Worm (Caenorhabditis elegans) whole organism, late embryonic: ENCODE data around the gene zyg-9.
A peak's percentile ranks its signal among the peaks of the same experiment; 100 is the strongest.

Experiments
- T23F11.4 ChIP-seq: fragments of 200-800 bp; sonication (Bioruptor generic); optimal IDR thresholded peaks from 2 replicates; lab custom pipeline; 2018; ENCODE audit warnings: mild to moderate bottlenecking, missing genetic modification characterization, missing compliant biosample characterization
- ceh-19 ChIP-seq: fragments of 200-800 bp; sonication (Bioruptor generic); optimal IDR thresholded peaks from 2 replicates; lab custom pipeline; 2018; ENCODE audit warnings: mild to moderate bottlenecking, missing genetic modification characterization, missing compliant biosample characterization
- ceh-30 ChIP-seq: fragments of 150-350 bp; optimal IDR thresholded peaks from 2 replicates; lab custom pipeline; 2014; ENCODE audit warnings: missing biosample characterization, missing genetic modification characterization
- ceh-45 ChIP-seq: fragments of 200-800 bp; sonication (Bioruptor generic); IDR thresholded peaks from 2 replicates; pipeline ENCODE4 v1.3.6; 2022; ENCODE audit warnings: missing genetic modification reagents, missing genetic modification characterization, missing compliant biosample characterization
- dmd-4 ChIP-seq: sonication (generic microtip); optimal IDR thresholded peaks from 2 replicates; lab custom pipeline; 2016; ENCODE audit warnings: borderline replicate concordance, missing genetic modification characterization, missing compliant biosample characterization
- dve-1 ChIP-seq: sonication (generic microtip); optimal IDR thresholded peaks from 2 replicates; lab custom pipeline; 2017; ENCODE audit warnings: antibody characterized with exemption, mild to moderate bottlenecking, missing genetic modification characterization, missing compliant biosample characterization
- elt-2 ChIP-seq: sonication (generic microtip); optimal IDR thresholded peaks from 2 replicates; lab custom pipeline; 2016; ENCODE audit warnings: missing genetic modification reagents, missing genetic modification characterization, missing compliant biosample characterization
- ets-4 ChIP-seq: sonication (generic microtip); optimal IDR thresholded peaks from 2 replicates; lab custom pipeline; 2016; ENCODE audit warnings: missing genetic modification characterization, missing compliant biosample characterization
- fax-1 ChIP-seq: sonication (generic microtip); optimal IDR thresholded peaks from 2 replicates; lab custom pipeline; 2016; ENCODE audit warnings: missing genotype, missing genetic modification characterization, missing compliant biosample characterization
- fkh-10 ChIP-seq: fragments of 150-350 bp; optimal IDR thresholded peaks from 2 replicates; lab custom pipeline; 2014; ENCODE audit warnings: missing biosample characterization, missing genetic modification reagents, missing genetic modification characterization
- gmeb-2 ChIP-seq: sonication (generic microtip); optimal IDR thresholded peaks from 2 replicates; lab custom pipeline; 2016; ENCODE audit warnings: missing genetic modification characterization, inconsistent platforms, missing compliant biosample characterization
- hlh-13 ChIP-seq: fragments of 200-800 bp; sonication (Bioruptor generic); optimal IDR thresholded peaks from 2 replicates; lab custom pipeline; 2018; ENCODE audit warnings: mild to moderate bottlenecking, missing genetic modification characterization, missing compliant biosample characterization
- hlh-30 ChIP-seq: sonication (generic microtip); optimal IDR thresholded peaks from 2 replicates; lab custom pipeline; 2017; ENCODE audit warnings: antibody characterized with exemption, missing genetic modification characterization, missing compliant biosample characterization; ENCODE audit not compliant: insufficient read depth
- hlh-6 ChIP-seq: sonication (generic microtip); optimal IDR thresholded peaks from 2 replicates; lab custom pipeline; 2016; ENCODE audit warnings: missing genotype, missing genetic modification characterization, missing compliant biosample characterization
- lin-11 ChIP-seq: fragments of 200-800 bp; sonication (Bioruptor generic); optimal IDR thresholded peaks from 2 replicates; lab custom pipeline; 2018; ENCODE audit warnings: mild to moderate bottlenecking, missing genetic modification characterization, missing compliant biosample characterization
- madf-2 ChIP-seq: sonication (generic microtip); optimal IDR thresholded peaks from 2 replicates; lab custom pipeline; 2017; ENCODE audit warnings: missing genetic modification characterization, missing compliant biosample characterization
- nfya-1 ChIP-seq: sonication (generic microtip); optimal IDR thresholded peaks from 2 replicates; lab custom pipeline; 2017; ENCODE audit warnings: missing genetic modification characterization, mild to moderate bottlenecking, missing compliant biosample characterization, antibody characterized with exemption, moderate library complexity
- nhr-232 ChIP-seq: sonication (generic microtip); optimal IDR thresholded peaks from 2 replicates; lab custom pipeline; 2016; ENCODE audit warnings: missing genetic modification characterization, missing compliant biosample characterization
- npax-4 ChIP-seq: sonication (generic microtip); optimal IDR thresholded peaks from 2 replicates; lab custom pipeline; 2016; ENCODE audit warnings: missing genetic modification characterization, missing compliant biosample characterization
- odd-2 ChIP-seq: sonication (generic microtip); optimal IDR thresholded peaks from 2 replicates; lab custom pipeline; 2017; ENCODE audit warnings: antibody characterized with exemption, mild to moderate bottlenecking, missing genetic modification characterization, missing compliant biosample characterization
- pha-4 ChIP-seq: fragments of 150-350 bp; optimal IDR thresholded peaks from 2 replicates; lab custom pipeline; 2018; ENCODE audit warnings: missing biosample characterization, missing genetic modification reagents, missing genetic modification characterization
- pqm-1 ChIP-seq: sonication (generic microtip); optimal IDR thresholded peaks from 2 replicates; lab custom pipeline; 2016; ENCODE audit warnings: missing genetic modification characterization, missing compliant biosample characterization
- pros-1 ChIP-seq: fragments of 150-350 bp; optimal IDR thresholded peaks from 2 replicates; lab custom pipeline; 2014; ENCODE audit warnings: missing biosample characterization, missing genetic modification reagents, missing genetic modification characterization
- sdc-2 ChIP-seq: sonication (generic microtip); optimal IDR thresholded peaks from 2 replicates; lab custom pipeline; 2016; ENCODE audit warnings: missing genotype, missing genetic modification characterization, missing compliant biosample characterization
- sox-2 ChIP-seq: fragments of 200-800 bp; sonication (Bioruptor generic); IDR thresholded peaks from 2 replicates; pipeline ENCODE4 v1.3.6; 2022; ENCODE audit warnings: missing genetic modification reagents, missing genetic modification characterization, missing compliant biosample characterization
- syd-9 ChIP-seq: sonication (generic microtip); optimal IDR thresholded peaks from 2 replicates; lab custom pipeline; 2016; ENCODE audit warnings: mild to moderate bottlenecking, missing genetic modification characterization, moderate library complexity, missing compliant biosample characterization
- unc-3 ChIP-seq, 2 experiments: fragments of 200-800 bp in 1 of 2; sonication (Bioruptor generic) in 1 of 2; sonication (generic microtip) in 1 of 2; conservative IDR thresholded peaks in 1 of 2; optimal IDR thresholded peaks in 1 of 2; 2 replicates each; pipeline versions ENCODE4 v1.3.6 to Lab custom; 2016 to 2022; ENCODE audit warnings: missing compliant biosample characterization in 2 of 2, missing genetic modification characterization in 2 of 2, missing genetic modification reagents in 1 of 2
- unc-42 ChIP-seq: sonication (generic microtip); optimal IDR thresholded peaks from 2 replicates; lab custom pipeline; 2016; ENCODE audit warnings: missing genotype, missing genetic modification characterization, missing compliant biosample characterization
- unc-55 ChIP-seq: sonication (generic microtip); optimal IDR thresholded peaks from 2 replicates; lab custom pipeline; 2017; ENCODE audit warnings: missing biosample characterization, missing genetic modification reagents, missing genetic modification characterization
- zip-5 ChIP-seq: sonication (generic microtip); optimal IDR thresholded peaks from 2 replicates; lab custom pipeline; 2016; ENCODE audit warnings: missing genetic modification characterization, missing compliant biosample characterization

Gene zyg-9

DNA sequence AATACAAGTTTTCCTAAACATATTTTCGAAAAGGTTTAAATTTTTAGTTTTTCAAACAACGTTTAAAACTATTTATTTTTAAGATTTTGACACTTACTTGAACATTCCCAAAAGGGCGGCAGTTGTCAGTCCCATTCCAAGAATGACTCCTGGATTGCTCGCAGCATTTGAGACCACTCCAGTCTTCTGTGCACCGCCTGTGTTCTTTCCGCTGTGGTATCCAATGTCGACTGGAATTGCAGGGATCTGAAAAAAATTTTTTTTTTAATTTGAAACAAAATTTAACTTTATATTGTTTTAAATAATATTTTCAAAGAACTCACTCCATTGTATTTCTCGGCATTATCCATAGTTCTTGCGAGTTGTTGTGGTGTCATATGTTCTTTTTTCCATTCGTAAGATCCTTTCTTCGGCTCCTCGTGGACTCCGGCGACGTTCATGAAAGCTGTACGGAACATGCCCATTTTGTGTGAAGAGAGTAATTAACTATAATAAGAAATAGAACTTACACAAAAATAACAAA lies 24.2 kb downstream of the zyg-9 start, which contains the start of gene M05D6.5:
TSS of gene M05D6.5 (minus strand) at position 473 of the 523 bp plus-strand sequence.
- TF ChIP-seq unc-3 (GFP tag; conservative IDR thresholded peaks at IDR 0.05; lab: Robert Waterston, UW) = no peak
- TF ChIP-seq unc-3 (tag; optimal IDR thresholded peaks at IDR 0.05; lab: Kevin White, UChicago) = no peak
- no peak for TF ChIP-seq pros-1 (tag; lab: Kevin White, UChicago)
- no peak for TF ChIP-seq ceh-45 (GFP tag; lab: Robert Waterston, UW)
- no peak for TF ChIP-seq dmd-4 (tag; lab: Kevin White, UChicago)
- TF ChIP-seq dve-1 (tag; lab: Kevin White, UChicago) = no peak
- no peak for TF ChIP-seq syd-9 (tag; lab: Kevin White, UChicago)
- no peak for TF ChIP-seq unc-55 (GFP tag; lab: Kevin White, UChicago)
- no peak for TF ChIP-seq T23F11.4 (GFP tag; lab: Kevin White, UChicago)
- TF ChIP-seq madf-2 (tag; lab: Kevin White, UChicago) = no peak
- TF ChIP-seq zip-5 (tag; lab: Kevin White, UChicago) = no peak
- TF ChIP-seq ceh-19 (GFP tag; lab: Kevin White, UChicago) = no peak
- no peak for TF ChIP-seq hlh-13 (GFP tag; lab: Kevin White, UChicago)
- no peak for TF ChIP-seq elt-2 (tag; lab: Kevin White, UChicago)
- TF ChIP-seq nfya-1 = no peak

DNA sequence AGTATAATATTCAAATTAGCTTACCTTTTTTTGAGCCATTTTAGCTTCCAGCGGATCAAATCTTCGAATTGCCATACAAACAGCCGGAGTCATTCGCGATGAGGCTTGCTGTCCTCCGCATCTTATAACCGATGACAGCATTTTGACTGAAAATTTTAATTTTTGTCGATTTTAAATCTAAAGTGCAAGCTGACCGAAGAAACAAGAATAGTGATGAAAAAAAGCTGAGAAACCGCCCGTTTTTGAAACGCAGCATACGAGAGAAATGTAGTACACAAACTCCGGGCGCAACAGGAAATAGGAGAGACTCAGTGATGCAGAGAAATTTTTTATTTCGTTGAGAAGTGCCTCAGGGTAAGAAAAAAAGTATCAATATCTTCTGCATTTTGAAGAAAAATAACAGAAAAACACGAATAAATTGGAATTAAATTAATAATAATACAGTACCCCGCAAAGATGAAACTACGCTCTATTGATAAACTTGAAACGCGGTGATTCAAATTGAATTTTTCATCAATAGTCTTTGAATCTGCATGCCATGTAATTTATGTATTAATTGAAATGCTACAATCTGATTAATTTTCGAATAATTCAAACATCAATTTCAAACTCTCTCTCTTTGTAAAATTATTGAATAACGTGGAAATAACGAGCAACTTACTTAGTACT lies 25.6 kb downstream of the zyg-9 start:
- TF ChIP-seq fkh-10 (GFP tag; lab: Kevin White, UChicago) (no peak), ets-4 (tag; lab: Kevin White, UChicago) (no peak), sox-2 (GFP tag; lab: Robert Waterston, UW) (no peak), nfya-1 (peak; percentile 0), odd-2 (tag; lab: Kevin White, UChicago) (no peak), ceh-30 (tag; lab: Kevin White, UChicago) (no peak), unc-42 (tag; lab: Kevin White, UChicago) (peak; percentile 31), dve-1 (tag; lab: Kevin White, UChicago) (peak; percentile 4), lin-11 (tag; lab: Kevin White, UChicago) (no peak), nhr-232 (no peak)

DNA sequence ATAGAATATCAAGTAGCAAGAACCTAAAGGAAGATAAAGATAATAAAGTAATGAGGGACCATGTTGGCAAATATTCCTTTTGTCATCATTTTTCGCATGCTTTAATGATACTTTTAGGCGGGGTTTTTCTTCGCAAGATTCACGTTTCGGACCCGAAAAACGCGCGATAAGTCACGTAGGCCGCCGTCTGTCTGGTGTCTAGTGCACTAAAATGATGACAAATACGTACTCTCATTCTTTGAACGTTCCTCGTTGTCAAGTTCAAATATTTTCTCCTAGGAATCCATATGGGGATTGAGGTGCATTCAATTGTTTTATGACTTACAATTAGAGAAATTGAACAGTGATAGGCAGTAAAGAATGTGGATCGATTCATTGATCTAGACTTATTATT lies 26.2 kb downstream of the zyg-9 start, which contains the start of gene taap-1:
TSS of gene taap-1 (minus strand) at position 79 of the 394 bp plus-strand sequence.
- TF ChIP-seq dve-1 (tag; lab: Kevin White, UChicago) (no peak), unc-3 (GFP tag; conservative IDR thresholded peaks at IDR 0.05; lab: Robert Waterston, UW) (no peak), unc-3 (tag; optimal IDR thresholded peaks at IDR 0.05; lab: Kevin White, UChicago) (no peak), ets-4 (tag; lab: Kevin White, UChicago) (no peak), unc-55 (GFP tag; lab: Kevin White, UChicago) (peak; percentile 11), odd-2 (tag; lab: Kevin White, UChicago) (no peak), sdc-2 (no peak), pha-4 (tag; lab: Kevin White, UChicago) (no peak), lin-11 (tag; lab: Kevin White, UChicago) (no peak), dmd-4 (tag; lab: Kevin White, UChicago) (no peak)

DNA sequence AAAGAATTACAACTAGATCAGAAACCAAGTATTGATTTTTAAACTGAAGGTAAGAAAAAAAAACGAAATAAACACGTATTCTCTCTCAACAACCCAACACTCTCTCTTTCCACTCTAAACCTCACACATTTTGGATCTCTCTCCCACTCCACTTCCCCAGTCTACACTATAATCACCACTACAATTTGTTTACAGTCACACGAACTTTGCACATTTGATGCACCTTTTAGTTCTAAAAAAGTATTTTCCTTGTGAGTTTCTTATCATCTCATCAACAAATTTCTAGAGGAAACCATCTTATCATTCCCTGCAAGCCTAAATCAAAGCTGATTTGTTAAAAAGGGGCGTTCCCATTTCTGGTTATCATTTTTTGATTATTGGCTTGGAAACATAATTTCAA lies 26.9 kb downstream of the zyg-9 start:
- TF ChIP-seq gmeb-2 (tag; lab: Kevin White, UChicago) (no peak), dve-1 (tag; lab: Kevin White, UChicago) (peak; percentile 38), fax-1 (tag; lab: Kevin White, UChicago) (no peak), hlh-6 (tag; lab: Kevin White, UChicago) (no peak), npax-4 (tag; lab: Kevin White, UChicago) (no peak), elt-2 (tag; lab: Kevin White, UChicago) (peak; percentile 40), odd-2 (tag; lab: Kevin White, UChicago) (no peak), pqm-1 (tag; lab: Kevin White, UChicago) (no peak), hlh-30 (tag; lab: Kevin White, UChicago) (no peak)
